Fruit fly (Drosophila melanogaster): ENCODE measurements around the gene kek5.
A peak's percentile ranks its signal among the peaks of the same experiment; 100 is the strongest.

The kek5 gene

DNA sequence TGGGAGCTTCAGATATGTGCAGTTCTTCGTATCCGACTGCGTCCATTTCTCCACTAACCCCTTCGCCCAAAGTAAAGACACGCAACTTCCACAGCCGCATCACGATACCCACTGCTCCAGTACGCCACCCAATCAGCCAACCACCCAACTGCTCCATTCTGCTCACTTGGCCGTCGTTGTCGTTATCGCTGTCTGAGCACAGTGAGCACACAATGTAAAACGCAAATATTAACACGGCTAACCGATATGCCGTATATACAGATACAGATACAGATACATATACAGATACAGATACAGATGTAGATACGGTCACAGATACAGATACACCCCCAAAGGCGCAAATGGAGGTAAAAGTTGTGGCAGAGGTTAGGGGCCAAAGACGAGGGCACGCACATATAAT, 22.5 kb downstream of the kek5 start (continued):
- TF ChIP-seq CG17912 (GFP tag; optimal IDR thresholded peaks at IDR 0.05) (no peak), CG8944 (GFP tag; optimal IDR thresholded peaks at IDR 0.05) (no peak), MBD-R2 (GFP tag; IDR thresholded peaks at IDR 0.05) (no peak), pnt (GFP tag; optimal IDR thresholded peaks at IDR 0.05) (no peak), CG3281 (GFP tag; optimal IDR thresholded peaks at IDR 0.05) (no peak), Ssrp (tag; optimal IDR thresholded peaks at IDR 0.05) (no peak), CG43689 (GFP tag; IDR thresholded peaks at IDR 0.05) (no peak), ci (GFP tag; IDR thresholded peaks at IDR 0.05) (0 out of 3 replicates have a peak, but pooled peaks have one; percentile 31), ara (GFP tag; IDR thresholded peaks at IDR 0.05) (no peak), jing (GFP tag; optimal IDR thresholded peaks at IDR 0.05) (no peak), Trl (optimal IDR thresholded peaks at IDR 0.05) (no peak), Trl (GFP tag; optimal IDR thresholded peaks at IDR 0.05) (no peak), CG13287 (GFP tag; IDR thresholded peaks at IDR 0.05; ENCODE audit: partially characterized antibody) (no peak), CG17186 (GFP tag; optimal IDR thresholded peaks at IDR 0.05) (no peak), TFAM (GFP tag; optimal IDR thresholded peaks at IDR 0.05) (no peak), CG3407 (GFP tag; optimal IDR thresholded peaks at IDR 0.05) (peak; percentile 33), Asciz (GFP tag; optimal IDR thresholded peaks at IDR 0.05) (peak; percentile 20), crc (GFP tag; optimal IDR thresholded peaks at IDR 0.05) (no peak), CG34422 (GFP tag; IDR thresholded peaks at IDR 0.05) (no peak), pfk (GFP tag; optimal IDR thresholded peaks at IDR 0.05) (no peak), Dip2 (GFP tag; IDR thresholded peaks at IDR 0.05) (no peak), CG12744 (GFP tag; optimal IDR thresholded peaks at IDR 0.05) (no peak), D19B (GFP tag; optimal IDR thresholded peaks at IDR 0.05) (no peak), CG11085 (GFP tag; IDR thresholded peaks at IDR 0.05) (no peak), grn (GFP tag; optimal IDR thresholded peaks at IDR 0.05) (peak; percentile 80), Awh (GFP tag; IDR thresholded peaks at IDR 0.05) (peak; percentile 28; the same call in 1 of the 2 replicates), HmgD (GFP tag; optimal IDR thresholded peaks at IDR 0.05) (no peak), lab (GFP tag; optimal IDR thresholded peaks at IDR 0.05) (peak; percentile 34), CG1832 (GFP tag; optimal IDR thresholded peaks at IDR 0.05) (no peak), gro (GFP tag; optimal IDR thresholded peaks at IDR 0.05) (no peak), CG12299 (tag; optimal IDR thresholded peaks at IDR 0.05) (no peak), E2f2 (GFP tag; IDR thresholded peaks at IDR 0.05) (no peak), pros (GFP tag; optimal IDR thresholded peaks at IDR 0.05) (no peak), CG3065 (GFP tag; optimal IDR thresholded peaks at IDR 0.05) (no peak), Hr78 (GFP tag; optimal IDR thresholded peaks at IDR 0.05) (peak in 1 of 2 experiments; percentile 45), Taf1 (GFP tag; IDR thresholded peaks at IDR 0.05) (no peak), lmd (GFP tag; IDR thresholded peaks at IDR 0.05) (no peak), CG15601 (tag; optimal IDR thresholded peaks at IDR 0.05) (peak; percentile 3), CG2202 (tag; optimal IDR thresholded peaks at IDR 0.05) (no peak), fd64A (GFP tag; optimal IDR thresholded peaks at IDR 0.05) (peak; percentile 53), zen (tag; optimal IDR thresholded peaks at IDR 0.05) (no peak), H2.0 (GFP tag; IDR thresholded peaks at IDR 0.05) (no peak), CG10431 (GFP tag; optimal IDR thresholded peaks at IDR 0.05) (no peak), shn (GFP tag; optimal IDR thresholded peaks at IDR 0.05) (no peak), CG10274 (GFP tag; optimal IDR thresholded peaks at IDR 0.05) (no peak), CG6813 (GFP tag; optimal IDR thresholded peaks at IDR 0.05) (no peak), unpg (GFP tag; optimal IDR thresholded peaks at IDR 0.05) (no peak), sisA (GFP tag; IDR thresholded peaks at IDR 0.05) (no peak), CG15073 (GFP tag; optimal IDR thresholded peaks at IDR 0.05) (no peak), Chrac-16 (GFP tag; optimal IDR thresholded peaks at IDR 0.05) (no peak), Six4 (GFP tag; optimal IDR thresholded peaks at IDR 0.05) (no peak), CG30020 (tag; optimal IDR thresholded peaks at IDR 0.05) (no peak), CG8478 (optimal IDR thresholded peaks at IDR 0.05) (no peak)

All from whole organism, embryonic.